Worm (Caenorhabditis elegans): ENCODE results near the gene clec-31.

Gene clec-31

ce11 chrV:16853956-16854683 lies 3.8 kb downstream of the clec-31 start, which contains the start of the genes clec-35 and clec-27:
clec-35 (minus strand) TSS chrV:16854056.
clec-27 (plus strand) TSS chrV:16854633.
- TF ChIP-seq unc-62 (GFP tag; optimal IDR thresholded peaks at IDR 0.05): no peak
- no peak for TF ChIP-seq mep-1 (tag; optimal IDR thresholded peaks at IDR 0.05)
- TF ChIP-seq ces-1 (GFP tag; optimal IDR thresholded peaks at IDR 0.05): no peak
- no peak for TF ChIP-seq ceh-43 (GFP tag; optimal IDR thresholded peaks at IDR 0.05)
- TF ChIP-seq nhr-12 (tag; optimal IDR thresholded peaks at IDR 0.05): no peak
- TF ChIP-seq cnd-1 (tag; optimal IDR thresholded peaks at IDR 0.05): no peak
- no peak for TF ChIP-seq lin-32 (GFP tag; optimal IDR thresholded peaks at IDR 0.05)
- TF ChIP-seq M03D4.4 (tag; optimal IDR thresholded peaks at IDR 0.05): no peak
- TF ChIP-seq flh-1 (GFP tag; optimal IDR thresholded peaks at IDR 0.05): no peak
- no peak for TF ChIP-seq elt-3 (tag; optimal IDR thresholded peaks at IDR 0.05)
- TF ChIP-seq lsy-2 (tag; optimal IDR thresholded peaks at IDR 0.05): no peak
- no peak for TF ChIP-seq nhr-76 (tag; optimal IDR thresholded peaks at IDR 0.05)
- TF ChIP-seq ceh-83 (GFP tag; optimal IDR thresholded peaks at IDR 0.05): no peak
- TF ChIP-seq ztf-11 (tag; optimal IDR thresholded peaks at IDR 0.05): no peak
- TF ChIP-seq unc-120 (tag; optimal IDR thresholded peaks at IDR 0.05; ENCODE audit: poor library complexity, severe bottlenecking): no peak
- TF ChIP-seq ham-2 (GFP tag; optimal IDR thresholded peaks at IDR 0.05): no peak
- TF ChIP-seq sptf-1 (tag; optimal IDR thresholded peaks at IDR 0.05): no peak
- no peak for TF ChIP-seq elt-1 (tag; optimal IDR thresholded peaks at IDR 0.05; ENCODE audit: borderline replicate concordance, insufficient read depth)
- no peak for TF ChIP-seq ceh-39 (tag; optimal IDR thresholded peaks at IDR 0.05)
- TF ChIP-seq unc-39 (tag; optimal IDR thresholded peaks at IDR 0.05): no peak

ce11 chrV:16852002-16852401 lies 5.9 kb downstream of the clec-31 start, which contains the start of gene clec-37:
clec-37 (minus strand) TSS chrV:16852102.
- TF ChIP-seq ztf-11 (tag; optimal IDR thresholded peaks at IDR 0.05) (no peak), M03D4.4 (tag; optimal IDR thresholded peaks at IDR 0.05) (no peak), mab-5 (tag; optimal IDR thresholded peaks at IDR 0.05) (no peak), unc-39 (tag; optimal IDR thresholded peaks at IDR 0.05) (no peak), snpc-4 (tag; optimal IDR thresholded peaks at IDR 0.05) (no peak), drap-1 (GFP tag; optimal IDR thresholded peaks at IDR 0.05) (no peak), nhr-2 (tag; optimal IDR thresholded peaks at IDR 0.05) (no peak), ham-2 (GFP tag; optimal IDR thresholded peaks at IDR 0.05) (no peak), pha-4 (tag; optimal IDR thresholded peaks at IDR 0.05) (no peak), tbx-8 (GFP tag; optimal IDR thresholded peaks at IDR 0.05) (no peak), ces-1 (GFP tag; optimal IDR thresholded peaks at IDR 0.05) (no peak), flh-1 (GFP tag; optimal IDR thresholded peaks at IDR 0.05) (no peak), lin-13 (tag; optimal IDR thresholded peaks at IDR 0.05) (no peak), bed-3 (GFP tag; optimal IDR thresholded peaks at IDR 0.05) (no peak), nhr-237 (tag; optimal IDR thresholded peaks at IDR 0.05) (no peak), lin-32 (GFP tag; optimal IDR thresholded peaks at IDR 0.05) (no peak), ceh-39 (tag; optimal IDR thresholded peaks at IDR 0.05) (no peak), cnd-1 (tag; optimal IDR thresholded peaks at IDR 0.05) (no peak)

- TF ChIP-seq mep-1 (tag; optimal IDR thresholded peaks at IDR 0.05) (no peak), lin-13 (tag; optimal IDR thresholded peaks at IDR 0.05) (no peak), nhr-12 (tag; optimal IDR thresholded peaks at IDR 0.05) (no peak), zip-8 (tag; optimal IDR thresholded peaks at IDR 0.05) (no peak), unc-120 (tag; optimal IDR thresholded peaks at IDR 0.05; ENCODE audit: poor library complexity, severe bottlenecking) (no peak), nhr-28 (tag; optimal IDR thresholded peaks at IDR 0.05) (no peak), lsy-2 (tag; optimal IDR thresholded peaks at IDR 0.05) (no peak), unc-39 (tag; optimal IDR thresholded peaks at IDR 0.05) (no peak), ham-2 (GFP tag; optimal IDR thresholded peaks at IDR 0.05) (no peak), sptf-1 (tag; optimal IDR thresholded peaks at IDR 0.05) (no peak), ztf-11 (tag; optimal IDR thresholded peaks at IDR 0.05) (no peak), tbx-8 (GFP tag; optimal IDR thresholded peaks at IDR 0.05) (no peak)
Observed at ce11 chrV:16848498-16848897, 9.4 kb downstream of the clec-31 start, which contains the start of the genes clec-36 and clec-26. clec-36 (minus strand) TSS chrV:16848598. clec-26 (plus strand) TSS chrV:16848611.

- TF ChIP-seq ham-2 (GFP tag; optimal IDR thresholded peaks at IDR 0.05): no peak
- TF ChIP-seq mab-5 (tag; optimal IDR thresholded peaks at IDR 0.05): no peak
- no peak for TF ChIP-seq unc-120 (tag; optimal IDR thresholded peaks at IDR 0.05; ENCODE audit: poor library complexity, severe bottlenecking)
- TF ChIP-seq elt-3 (tag; optimal IDR thresholded peaks at IDR 0.05): no peak
Observed at ce11 chrV:16842941-16843340, 14.9 kb downstream of the clec-31 start, which contains the start of gene clec-25. clec-25 (plus strand) TSS chrV:16843241.
